Fruit fly (Drosophila melanogaster) whole organism, pupa: ENCODE data around the gene CG10621.

ENCODE experiments used
- CG13204 ChIP-seq: fragments of 200-800 bp; sonication (Bioruptor generic); optimal IDR thresholded peaks from 2 replicates; lab custom pipeline; 2018; ENCODE audit warnings: missing biosample characterization, mild to moderate bottlenecking, missing genetic modification characterization, moderate library complexity
- CG14655 ChIP-seq: fragments of 200-800 bp; sonication (Bioruptor generic); optimal IDR thresholded peaks from 3 replicates; lab custom pipeline; 2017; ENCODE audit warnings: mild to moderate bottlenecking, missing biosample characterization, missing genetic modification reagents, missing genetic modification characterization
- Snoo ChIP-seq: fragments of 200-800 bp; sonication (Bioruptor generic); optimal IDR thresholded peaks from 3 replicates; lab custom pipeline; 2017; ENCODE audit warnings: missing biosample characterization, mild to moderate bottlenecking, missing genetic modification characterization, inconsistent platforms
- gl ChIP-seq: fragments of 200-800 bp; sonication (Bioruptor generic); optimal IDR thresholded peaks from 2 replicates; lab custom pipeline; 2018; ENCODE audit warnings: missing biosample characterization, mild to moderate bottlenecking, missing genetic modification characterization

DNA sequence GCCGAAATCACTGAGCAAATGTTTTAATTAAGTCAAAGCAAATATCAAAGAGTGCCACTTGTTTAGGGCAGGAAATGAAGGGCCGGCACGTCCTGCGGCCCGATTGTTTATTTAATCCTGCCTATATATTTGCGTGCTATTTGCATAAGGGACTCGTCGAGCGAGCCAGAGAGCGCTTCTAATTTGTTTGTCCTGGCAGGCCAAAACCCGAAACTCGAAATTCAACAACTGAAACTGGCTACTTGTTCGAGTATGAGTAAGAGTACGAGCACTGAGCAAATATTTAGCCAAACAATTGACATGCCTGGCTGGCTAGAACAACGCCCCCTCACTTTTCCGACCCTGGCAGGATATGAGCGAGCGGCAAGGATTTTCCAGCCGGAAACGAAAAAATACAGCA lies 36.6 kb downstream of the CG10621 start:
- no peak for TF ChIP-seq CG13204 (GFP tag; lab: Kevin White, UChicago)
- no peak for TF ChIP-seq CG14655 (GFP tag; lab: Kevin White, UChicago)
- no peak for TF ChIP-seq Snoo
- TF ChIP-seq gl (tag; lab: Kevin White, UChicago): no peak
